Fruit fly (Drosophila melanogaster): ENCODE measurements around the gene Fad2.
A peak's percentile ranks its signal among the peaks of the same experiment; 100 is the strongest.

The Fad2 gene

DNA sequence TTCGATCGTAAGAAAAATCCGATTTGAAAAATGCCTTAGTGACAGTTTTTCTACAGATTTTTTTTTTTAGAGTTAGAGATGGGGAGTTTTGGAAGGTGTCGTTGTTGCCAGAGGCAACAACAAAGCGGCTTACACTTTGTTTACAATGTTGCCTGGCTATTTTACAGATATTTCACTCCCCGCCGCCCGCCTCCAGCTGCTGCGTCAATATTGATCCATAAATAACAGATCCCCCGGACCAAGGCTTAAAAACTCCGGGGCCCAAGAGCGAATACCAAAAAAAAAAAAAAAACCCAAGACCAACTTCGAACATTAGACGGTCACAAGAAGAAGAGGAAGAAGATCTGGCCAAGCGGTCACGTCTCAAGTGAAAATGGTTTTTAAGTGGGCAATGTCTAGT is 20.4 kb upstream of the Fad2 start (continued):
- TF ChIP-seq slbo (GFP tag; IDR thresholded peaks at IDR 0.05) = no peak
- no peak for TF ChIP-seq ewg (GFP tag; optimal IDR thresholded peaks at IDR 0.05)
- no peak for TF ChIP-seq Kr (GFP tag; optimal IDR thresholded peaks at IDR 0.05)
- no peak for TF ChIP-seq bbx (GFP tag; IDR thresholded peaks at IDR 0.05; ENCODE audit: partially characterized antibody)
- TF ChIP-seq CG12659 (GFP tag; optimal IDR thresholded peaks at IDR 0.05) = no peak
- no peak for TF ChIP-seq CG10565 (GFP tag; optimal IDR thresholded peaks at IDR 0.05)
- TF ChIP-seq disco-r (GFP tag; optimal IDR thresholded peaks at IDR 0.05) = no peak
- no peak for TF ChIP-seq CG5180 (GFP tag; optimal IDR thresholded peaks at IDR 0.05)
- no peak for TF ChIP-seq az2 (GFP tag; optimal IDR thresholded peaks at IDR 0.05)
- no peak for TF ChIP-seq CG18011 (GFP tag; optimal IDR thresholded peaks at IDR 0.05)
- no peak for TF ChIP-seq CG7271 (tag; optimal IDR thresholded peaks at IDR 0.05)
- TF ChIP-seq crol (GFP tag; IDR thresholded peaks at IDR 0.05) = no peak
- no peak for TF ChIP-seq CG9876 (GFP tag; optimal IDR thresholded peaks at IDR 0.05)
- peak; percentile 9 for TF ChIP-seq CG2678 (tag; optimal IDR thresholded peaks at IDR 0.05)
- no peak for TF ChIP-seq Mad (GFP tag; optimal IDR thresholded peaks at IDR 0.05)
- no peak for TF ChIP-seq grn (GFP tag; optimal IDR thresholded peaks at IDR 0.05)
- no peak for TF ChIP-seq knrl (GFP tag; IDR thresholded peaks at IDR 0.05; ENCODE audit: partially characterized antibody)
- TF ChIP-seq sisA (GFP tag; IDR thresholded peaks at IDR 0.05) = no peak
- peak; percentile 50 for TF ChIP-seq CG2875 (GFP tag; optimal IDR thresholded peaks at IDR 0.05)
- TF ChIP-seq corto (GFP tag; optimal IDR thresholded peaks at IDR 0.05) = no peak
- no peak for TF ChIP-seq pho (GFP tag; optimal IDR thresholded peaks at IDR 0.05)
- no peak for TF ChIP-seq gro (GFP tag; optimal IDR thresholded peaks at IDR 0.05)
- no peak for TF ChIP-seq Gug (GFP tag; IDR thresholded peaks at IDR 0.05)
- TF ChIP-seq p53 (GFP tag; optimal IDR thresholded peaks at IDR 0.05) = no peak
- TF ChIP-seq Usf (GFP tag; optimal IDR thresholded peaks at IDR 0.05) = no peak
- no peak for TF ChIP-seq Mrtf (GFP tag; IDR thresholded peaks at IDR 0.05)
- TF ChIP-seq Dip3 (GFP tag; optimal IDR thresholded peaks at IDR 0.05) = no peak
- TF ChIP-seq CG3726 (GFP tag; IDR thresholded peaks at IDR 0.05) = no peak
- TF ChIP-seq dati (GFP tag; IDR thresholded peaks at IDR 0.05) = no peak
- TF ChIP-seq salm (tag; optimal IDR thresholded peaks at IDR 0.05) = no peak
- no peak for TF ChIP-seq CG8089 (GFP tag; optimal IDR thresholded peaks at IDR 0.05)
- no peak for TF ChIP-seq pita (GFP tag; optimal IDR thresholded peaks at IDR 0.05)
- TF ChIP-seq lmd (GFP tag; IDR thresholded peaks at IDR 0.05) = no peak
- TF ChIP-seq CG11398 (GFP tag; optimal IDR thresholded peaks at IDR 0.05) = peak; percentile 22
- no peak for TF ChIP-seq psq (GFP tag; optimal IDR thresholded peaks at IDR 0.05)
- TF ChIP-seq CG12071 (GFP tag; optimal IDR thresholded peaks at IDR 0.05) = peak; percentile 21
- TF ChIP-seq CG14710 (tag; optimal IDR thresholded peaks at IDR 0.05) = no peak
- TF ChIP-seq Ets65A (GFP tag) = peak; percentile 47
- TF ChIP-seq CG6854 (GFP tag; optimal IDR thresholded peaks at IDR 0.05) = no peak
- TF ChIP-seq CG11696 (GFP tag; IDR thresholded peaks at IDR 0.05) = no peak
- TF ChIP-seq B-H2 (GFP tag; optimal IDR thresholded peaks at IDR 0.05) = no peak
- TF ChIP-seq CG12744 (GFP tag; optimal IDR thresholded peaks at IDR 0.05) = no peak
- TF ChIP-seq Oaz (GFP tag; IDR thresholded peaks at IDR 0.05) = no peak
- no peak for TF ChIP-seq CG11085 (GFP tag; IDR thresholded peaks at IDR 0.05)
- TF ChIP-seq jumu (GFP tag; optimal IDR thresholded peaks at IDR 0.05) = no peak
- TF ChIP-seq zen2 (GFP tag; IDR thresholded peaks at IDR 0.05; ENCODE audit: partially characterized antibody) = no peak
- TF ChIP-seq Fer2 (tag; optimal IDR thresholded peaks at IDR 0.05) = no peak
- TF ChIP-seq CG3995 (GFP tag; optimal IDR thresholded peaks at IDR 0.05) = no peak
- TF ChIP-seq CG6765 (GFP tag; optimal IDR thresholded peaks at IDR 0.05) = no peak
- 0 out of 3 replicates have a peak, but pooled peaks have one; percentile 23 for TF ChIP-seq z (GFP tag; IDR thresholded peaks at IDR 0.05)
- TF ChIP-seq CG4328 (GFP tag; optimal IDR thresholded peaks at IDR 0.05) = no peak
- no peak for TF ChIP-seq NC2β (GFP tag; optimal IDR thresholded peaks at IDR 0.05)
- no peak for TF ChIP-seq CG6654 (GFP tag; optimal IDR thresholded peaks at IDR 0.05)
